Fruit fly (Drosophila melanogaster) whole organism, adult: ENCODE measurements around the gene Plc21C.

Experiments
- CG11617 ChIP-seq: fragments of 200-800 bp; sonication (Bioruptor generic); optimal IDR thresholded peaks from 2 replicates; lab custom pipeline; 2017; ENCODE audit warnings: mild to moderate bottlenecking, missing biosample characterization, missing genetic modification reagents, missing genetic modification characterization
- CG12768 ChIP-seq: fragments of 200-800 bp; sonication (Bioruptor generic); optimal IDR thresholded peaks from 2 replicates; lab custom pipeline; 2017; ENCODE audit warnings: missing biosample characterization, missing genetic modification characterization, mild to moderate bottlenecking, moderate library complexity, missing genetic modification reagents
- CG14711 ChIP-seq: fragments of 200-800 bp; sonication (Bioruptor generic); optimal IDR thresholded peaks from 2 replicates; lab custom pipeline; 2018; ENCODE audit warnings: missing biosample characterization, mild to moderate bottlenecking, missing genetic modification characterization, moderate library complexity
- CG1620 ChIP-seq: fragments of 200-800 bp; sonication (Bioruptor generic); optimal IDR thresholded peaks from 2 replicates; lab custom pipeline; 2016; ENCODE audit warnings: missing biosample characterization, missing genetic modification characterization
- CG33017 ChIP-seq: fragments of 200-800 bp; sonication (Bioruptor generic); optimal IDR thresholded peaks from 2 replicates; lab custom pipeline; 2018; ENCODE audit warnings: missing biosample characterization, mild to moderate bottlenecking, missing genetic modification characterization, moderate library complexity
- CG5204 ChIP-seq: fragments of 200-800 bp; sonication (Bioruptor generic); optimal IDR thresholded peaks from 2 replicates; lab custom pipeline; 2016; ENCODE audit warnings: missing biosample characterization, missing genetic modification characterization
- CG7045 ChIP-seq: fragments of 200-800 bp; sonication (Bioruptor generic); optimal IDR thresholded peaks from 2 replicates; lab custom pipeline; 2017; ENCODE audit warnings: missing biosample characterization, mild to moderate bottlenecking, missing genetic modification characterization
- CG7101 ChIP-seq: fragments of 200-800 bp; sonication (Bioruptor generic); optimal IDR thresholded peaks from 2 replicates; lab custom pipeline; 2018; ENCODE audit warnings: missing biosample characterization, mild to moderate bottlenecking, missing genetic modification characterization, moderate library complexity
- Clk ChIP-seq: fragments of 200-800 bp; sonication (Bioruptor generic); optimal IDR thresholded peaks from 2 replicates; lab custom pipeline; 2017; ENCODE audit warnings: missing biosample characterization, missing genetic modification characterization
- Crg-1 ChIP-seq: fragments of 200-800 bp; sonication (Bioruptor generic); optimal IDR thresholded peaks from 2 replicates; lab custom pipeline; 2016; ENCODE audit warnings: missing biosample characterization, missing genetic modification characterization
- Hr96 ChIP-seq: fragments of 200-800 bp; sonication (Bioruptor generic); optimal IDR thresholded peaks from 2 replicates; lab custom pipeline; 2016; ENCODE audit warnings: missing biosample characterization, missing genetic modification characterization
- Mnt ChIP-seq: fragments of 200-800 bp; sonication (Bioruptor generic); optimal IDR thresholded peaks from 2 replicates; lab custom pipeline; 2016; ENCODE audit warnings: missing biosample characterization, mild to moderate bottlenecking, missing genetic modification characterization
- bab1 ChIP-seq: fragments of 200-800 bp; sonication (Bioruptor generic); optimal IDR thresholded peaks from 3 replicates; lab custom pipeline; 2019; ENCODE audit warnings: missing biosample characterization, mild to moderate bottlenecking, missing genetic modification characterization, moderate library complexity
- cic ChIP-seq: fragments of 200-800 bp; sonication (Bioruptor generic); optimal IDR thresholded peaks from 2 replicates; lab custom pipeline; 2017; ENCODE audit warnings: missing biosample characterization, mild to moderate bottlenecking, missing genetic modification characterization, moderate library complexity
- cnc ChIP-seq, 2 experiments: fragments of >200 bp; optimal IDR thresholded peaks; 2 replicates each; lab custom pipeline; 2017
- kay ChIP-seq: fragments of 200-800 bp; sonication (Bioruptor generic); peaks from one replicate; lab custom pipeline; 2016; ENCODE audit warnings: missing biosample characterization, missing genetic modification characterization, borderline replicate concordance
- ovo ChIP-seq: fragments of 200-800 bp; sonication (Bioruptor generic); optimal IDR thresholded peaks from 2 replicates; lab custom pipeline; 2016; ENCODE audit warnings: missing biosample characterization, missing genetic modification characterization
- pad ChIP-seq: fragments of 200-800 bp; sonication (Bioruptor generic); optimal IDR thresholded peaks from 3 replicates; lab custom pipeline; 2017; ENCODE audit warnings: missing biosample characterization, missing genetic modification characterization, mild to moderate bottlenecking, moderate library complexity, missing genetic modification reagents
- tj ChIP-seq: fragments of 200-800 bp; sonication (Bioruptor generic); optimal IDR thresholded peaks from 3 replicates; lab custom pipeline; 2017; ENCODE audit warnings: missing biosample characterization, mild to moderate bottlenecking, missing genetic modification characterization, moderate library complexity
- toe ChIP-seq: fragments of 200-800 bp; sonication (Bioruptor generic); optimal IDR thresholded peaks from 2 replicates; lab custom pipeline; 2016; ENCODE audit warnings: missing biosample characterization, missing genetic modification characterization

The Plc21C gene

dm6 chr2L:297480-298284 is 8.1 kb upstream of the Plc21C start, which contains the start of gene Pi3K21B:
Pi3K21B (plus strand) TSS chr2L:297880.
- TF ChIP-seq ovo (peak; percentile 96), CG33017 (tag; lab: Kevin White, UChicago) (peak; percentile 93), cic (peak; percentile 63), CG11617 (GFP tag; lab: Kevin White, UChicago) (peak; percentile 96), cnc (optimal IDR thresholded peaks at IDR 0.05; lab: Kevin White, UChicago) (no peak), toe (GFP tag; lab: Kevin White, UChicago) (peak; percentile 96), Clk (GFP tag; lab: Kevin White, UChicago) (peak; percentile 94), Mnt (peak; percentile 96), kay (GFP tag; lab: Kevin White, UChicago) (no peak), CG12768 (GFP tag; lab: Kevin White, UChicago) (peak; percentile 97), CG7101 (tag; lab: Kevin White, UChicago) (peak; percentile 94), tj (GFP tag; lab: Kevin White, UChicago) (peak; percentile 62), pad (GFP tag; lab: Kevin White, UChicago) (peak; percentile 90), bab1 (GFP tag; lab: Kevin White, UChicago) (peak; percentile 86), CG14711 (peak; percentile 94), Hr96 (GFP tag; lab: Kevin White, UChicago) (peak; percentile 97), CG1620 (GFP tag; lab: Kevin White, UChicago) (peak; percentile 99), Crg-1 (GFP tag; lab: Kevin White, UChicago) (peak; percentile 99), CG7045 (GFP tag; lab: Kevin White, UChicago) (peak; percentile 96), CG5204 (no peak)

dm6 chr2L:298285-298644 is 7.5 kb upstream of the Plc21C start:
- TF ChIP-seq Hr96 (GFP tag; lab: Kevin White, UChicago), result no peak
- peak; percentile 32 for TF ChIP-seq cic
- peak; percentile 16 for TF ChIP-seq tj (GFP tag; lab: Kevin White, UChicago)
- no peak for TF ChIP-seq CG7101 (tag; lab: Kevin White, UChicago)

- TF ChIP-seq CG1620 (GFP tag; lab: Kevin White, UChicago), result no peak
- TF ChIP-seq CG7045 (GFP tag; lab: Kevin White, UChicago), result no peak
- no peak for TF ChIP-seq tj (GFP tag; lab: Kevin White, UChicago)
- no peak for TF ChIP-seq Crg-1 (GFP tag; lab: Kevin White, UChicago)
- TF ChIP-seq Clk (GFP tag; lab: Kevin White, UChicago), result no peak
- TF ChIP-seq bab1 (GFP tag; lab: Kevin White, UChicago), result no peak
- TF ChIP-seq ovo, result no peak
- no peak for TF ChIP-seq cic
- TF ChIP-seq toe (GFP tag; lab: Kevin White, UChicago), result no peak
- no peak for TF ChIP-seq CG14711
- TF ChIP-seq CG7101 (tag; lab: Kevin White, UChicago), result no peak
- no peak for TF ChIP-seq CG11617 (GFP tag; lab: Kevin White, UChicago)
- TF ChIP-seq pad (GFP tag; lab: Kevin White, UChicago), result no peak
- no peak for TF ChIP-seq cnc (optimal IDR thresholded peaks at IDR 0.05; lab: Kevin White, UChicago)
- no peak for TF ChIP-seq Hr96 (GFP tag; lab: Kevin White, UChicago)
- TF ChIP-seq kay (GFP tag; lab: Kevin White, UChicago), result no peak
- TF ChIP-seq CG12768 (GFP tag; lab: Kevin White, UChicago), result no peak
Observed at dm6 chr2L:299038-299437, 6.7 kb upstream of the Plc21C start.

- TF ChIP-seq CG7045 (GFP tag; lab: Kevin White, UChicago) (no peak), cic (no peak), Hr96 (GFP tag; lab: Kevin White, UChicago) (no peak), CG33017 (tag; lab: Kevin White, UChicago) (no peak), CG14711 (no peak), CG5204 (no peak), kay (GFP tag; lab: Kevin White, UChicago) (no peak), CG7101 (tag; lab: Kevin White, UChicago) (no peak), tj (GFP tag; lab: Kevin White, UChicago) (no peak), Mnt (no peak), CG1620 (GFP tag; lab: Kevin White, UChicago) (no peak), ovo (no peak), Clk (GFP tag; lab: Kevin White, UChicago) (no peak), toe (GFP tag; lab: Kevin White, UChicago) (no peak), CG11617 (GFP tag; lab: Kevin White, UChicago) (no peak), cnc (optimal IDR thresholded peaks at IDR 0.05; lab: Kevin White, UChicago) (no peak), bab1 (GFP tag; lab: Kevin White, UChicago) (no peak), pad (GFP tag; lab: Kevin White, UChicago) (no peak)
Observed at dm6 chr2L:300006-300405, 5.7 kb upstream of the Plc21C start.

- TF ChIP-seq CG7045 (GFP tag; lab: Kevin White, UChicago) (no peak), cnc (optimal IDR thresholded peaks at IDR 0.05; lab: Kevin White, UChicago) (no peak), CG33017 (tag; lab: Kevin White, UChicago) (no peak), Clk (GFP tag; lab: Kevin White, UChicago) (no peak), toe (GFP tag; lab: Kevin White, UChicago) (no peak), CG7101 (tag; lab: Kevin White, UChicago) (no peak), pad (GFP tag; lab: Kevin White, UChicago) (peak; percentile 55), CG11617 (GFP tag; lab: Kevin White, UChicago) (no peak), Hr96 (GFP tag; lab: Kevin White, UChicago) (no peak), cic (peak; percentile 64), tj (GFP tag; lab: Kevin White, UChicago) (no peak), kay (GFP tag; lab: Kevin White, UChicago) (no peak)
Observed at dm6 chr2L:300877-301706, 4.6 kb upstream of the Plc21C start.
